Worm (Caenorhabditis elegans) whole organism, early embryonic: ENCODE measurements around the gene Y116F11B.8.

Source experiments
- B0310.2 ChIP-seq: sonication (generic microtip); optimal IDR thresholded peaks from 2 replicates; lab custom pipeline; 2016; ENCODE audit warnings: mild to moderate bottlenecking, missing genetic modification characterization, missing compliant biosample characterization
- F13C5.2 ChIP-seq: sonication (generic microtip); optimal IDR thresholded peaks from 2 replicates; lab custom pipeline; 2017; ENCODE audit warnings: mild to moderate bottlenecking, missing genetic modification characterization, inconsistent platforms, missing compliant biosample characterization
- aly-1 ChIP-seq: sonication (generic microtip); optimal IDR thresholded peaks from 2 replicates; lab custom pipeline; 2016; ENCODE audit warnings: missing genetic modification characterization, missing compliant biosample characterization
- ama-1 ChIP-seq: fragments of 150-350 bp; optimal IDR thresholded peaks from 2 replicates; lab custom pipeline; 2014
- ceh-36 ChIP-seq: sonication (generic microtip); optimal IDR thresholded peaks from 2 replicates; lab custom pipeline; 2016; ENCODE audit warnings: missing genetic modification characterization, inconsistent platforms, missing compliant biosample characterization
- ets-7 ChIP-seq: sonication (generic microtip); optimal IDR thresholded peaks from 2 replicates; lab custom pipeline; 2016; ENCODE audit warnings: missing genotype, missing genetic modification characterization, missing compliant biosample characterization
- flt-1 ChIP-seq: fragments of 200-800 bp; sonication (Bioruptor generic); IDR thresholded peaks from 2 replicates; pipeline ENCODE4 v1.3.6; 2022; ENCODE audit warnings: missing genetic modification characterization, missing compliant biosample characterization
- hmg-4 ChIP-seq: fragments of 200-800 bp; sonication (Bioruptor generic); optimal IDR thresholded peaks from 2 replicates; lab custom pipeline; 2018; ENCODE audit warnings: mild to moderate bottlenecking, missing genetic modification characterization, missing compliant biosample characterization
- hnd-1 ChIP-seq: sonication (generic microtip); optimal IDR thresholded peaks from 2 replicates; lab custom pipeline; 2016; ENCODE audit warnings: missing genetic modification characterization, missing compliant biosample characterization
- pes-1 ChIP-seq: fragments of 200-800 bp; sonication (Bioruptor generic); IDR thresholded peaks from 2 replicates; pipeline ENCODE4 v1.3.6; 2022; ENCODE audit warnings: missing genetic modification reagents, missing genetic modification characterization, missing compliant biosample characterization
- scrt-1 ChIP-seq: fragments of 200-800 bp; sonication (Bioruptor generic); IDR thresholded peaks from 2 replicates; pipeline ENCODE4 v1.3.6; 2022; ENCODE audit warnings: missing genetic modification characterization, missing compliant biosample characterization
- tbx-11 ChIP-seq: fragments of 200-800 bp; sonication (Bioruptor generic); IDR thresholded peaks from 2 replicates; pipeline ENCODE4 v1.3.6; 2022; ENCODE audit warnings: missing genetic modification characterization, missing compliant biosample characterization
- tbx-37 ChIP-seq: fragments of 200-800 bp; sonication (Bioruptor generic); conservative IDR thresholded peaks from 2 replicates; pipeline ENCODE4 v1.3.6; 2022; ENCODE audit warnings: missing genetic modification reagents, missing genetic modification characterization, missing compliant biosample characterization
- tra-4 ChIP-seq: sonication (generic microtip); optimal IDR thresholded peaks from 2 replicates; lab custom pipeline; 2017; ENCODE audit warnings: missing genetic modification characterization, missing compliant biosample characterization

- TF ChIP-seq hnd-1 (tag; lab: Kevin White, UChicago) (no peak), scrt-1 (GFP tag; lab: Robert Waterston, UW) (no peak), ama-1 (lab: Kevin White, UChicago) (no peak), aly-1 (tag; lab: Kevin White, UChicago) (no peak), flt-1 (no peak), tbx-11 (no peak), pes-1 (GFP tag; lab: Robert Waterston, UW) (no peak), hmg-4 (GFP tag; lab: Kevin White, UChicago) (no peak), tbx-37 (GFP tag; lab: Robert Waterston, UW) (no peak), ceh-36 (tag; lab: Kevin White, UChicago) (no peak), B0310.2 (tag; lab: Kevin White, UChicago) (no peak), ets-7 (tag; lab: Kevin White, UChicago) (no peak), F13C5.2 (tag; lab: Kevin White, UChicago) (no peak), tra-4 (tag; lab: Kevin White, UChicago) (no peak)
Measured at ce11 chrV:19831588-19831987, 25.8 kb upstream of the Y116F11B.8 start.
